Fruit fly (Drosophila melanogaster) whole organism, prepupa: ENCODE measurements around the gene NitFhit.

Experiments used
- Blimp-1 ChIP-seq: fragments of 200-800 bp; sonication (Bioruptor generic); optimal IDR thresholded peaks from 3 replicates; lab custom pipeline; 2017; ENCODE audit warnings: missing biosample characterization, missing genetic modification characterization, mild to moderate bottlenecking, moderate library complexity, missing genetic modification reagents
- CG10631 ChIP-seq: fragments of 200-800 bp; sonication (Bioruptor generic); optimal IDR thresholded peaks from 2 replicates; lab custom pipeline; 2016; ENCODE audit warnings: missing biosample characterization, missing genetic modification characterization
- CG10669 ChIP-seq: fragments of 200-800 bp; sonication (Bioruptor generic); optimal IDR thresholded peaks from 3 replicates; lab custom pipeline; 2018; ENCODE audit warnings: missing biosample characterization, mild to moderate bottlenecking, missing genetic modification characterization, moderate library complexity
- CG11762 ChIP-seq: fragments of 200-800 bp; sonication (Bioruptor generic); optimal IDR thresholded peaks from 3 replicates; lab custom pipeline; 2016; ENCODE audit warnings: missing biosample characterization, missing genetic modification characterization; ENCODE audit not compliant: insufficient read depth
- CG11902 ChIP-seq: fragments of 200-800 bp; sonication (Bioruptor generic); optimal IDR thresholded peaks from 3 replicates; lab custom pipeline; 2016; ENCODE audit warnings: missing biosample characterization, missing genetic modification characterization
- CG15336 ChIP-seq: fragments of 200-800 bp; sonication (Bioruptor generic); IDR thresholded peaks from 2 replicates; pipeline ENCODE4 v1.3.6; 2022; ENCODE audit warnings: missing biosample characterization, missing genetic modification characterization
- CG1621 ChIP-seq: fragments of 200-800 bp; sonication (Bioruptor generic); optimal IDR thresholded peaks from 3 replicates; lab custom pipeline; 2018; ENCODE audit warnings: missing biosample characterization, mild to moderate bottlenecking, missing genetic modification characterization
- CG16779 ChIP-seq: fragments of 200-800 bp; sonication (Bioruptor generic); optimal IDR thresholded peaks from 3 replicates; lab custom pipeline; 2017; ENCODE audit warnings: missing biosample characterization, mild to moderate bottlenecking, missing genetic modification characterization
- CG3032 ChIP-seq: fragments of 200-800 bp; optimal IDR thresholded peaks from 2 replicates; lab custom pipeline; 2019; ENCODE audit warnings: missing biosample characterization, mild to moderate bottlenecking, missing genetic modification characterization, moderate library complexity
- CG32006 ChIP-seq: fragments of 200-800 bp; sonication (Bioruptor generic); optimal IDR thresholded peaks from 3 replicates; lab custom pipeline; 2017; ENCODE audit warnings: missing biosample characterization, mild to moderate bottlenecking, missing genetic modification characterization
- CG34406 ChIP-seq: fragments of 200-800 bp; sonication (Bioruptor generic); optimal IDR thresholded peaks from 3 replicates; lab custom pipeline; 2016; ENCODE audit warnings: missing biosample characterization, missing genetic modification characterization
- CG6163 ChIP-seq: fragments of 200-800 bp; sonication (Bioruptor generic); IDR thresholded peaks from 3 replicates; pipeline ENCODE4 v1.3.6; 2022; ENCODE audit warnings: missing biosample characterization, missing genetic modification characterization
- CG6276 ChIP-seq: fragments of 200-800 bp; sonication (Bioruptor generic); optimal IDR thresholded peaks from 2 replicates; lab custom pipeline; 2017; ENCODE audit warnings: missing biosample characterization, mild to moderate bottlenecking, missing genetic modification characterization
- CG6792 ChIP-seq: fragments of 200-800 bp; sonication (Bioruptor generic); optimal IDR thresholded peaks from 3 replicates; lab custom pipeline; 2016; ENCODE audit warnings: missing biosample characterization, missing genetic modification characterization
- CG6808 ChIP-seq: fragments of 200-800 bp; sonication (Bioruptor generic); optimal IDR thresholded peaks from 3 replicates; lab custom pipeline; 2017; ENCODE audit warnings: missing biosample characterization, missing genetic modification characterization, mild to moderate bottlenecking, moderate library complexity, missing genetic modification reagents
- CG6854 ChIP-seq: fragments of 200-800 bp; sonication (Bioruptor generic); optimal IDR thresholded peaks from 2 replicates; lab custom pipeline; 2017; ENCODE audit warnings: missing biosample characterization, mild to moderate bottlenecking, missing genetic modification characterization
- CG7368 ChIP-seq: fragments of 200-800 bp; sonication (Bioruptor generic); optimal IDR thresholded peaks from 3 replicates; lab custom pipeline; 2016; ENCODE audit warnings: missing biosample characterization, missing genetic modification characterization
- CG9139 ChIP-seq: fragments of 200-800 bp; sonication (Bioruptor generic); optimal IDR thresholded peaks from 3 replicates; lab custom pipeline; 2017; ENCODE audit warnings: missing biosample characterization, mild to moderate bottlenecking, missing genetic modification characterization
- Eip75B ChIP-seq: fragments of 200-800 bp; sonication (Bioruptor generic); optimal IDR thresholded peaks from 3 replicates; lab custom pipeline; 2016; ENCODE audit warnings: missing biosample characterization, missing genetic modification characterization
- Eip78C ChIP-seq: fragments of 200-800 bp; sonication (Bioruptor generic); peaks from one replicate; lab custom pipeline; 2016; ENCODE audit warnings: missing biosample characterization, missing genetic modification characterization
- Eip93F ChIP-seq: fragments of 200-800 bp; sonication (Bioruptor generic); optimal IDR thresholded peaks from 2 replicates; lab custom pipeline; 2016; ENCODE audit warnings: missing biosample characterization, mild to moderate bottlenecking, missing genetic modification characterization
- Ets21C ChIP-seq: fragments of 200-800 bp; sonication (Bioruptor generic); optimal IDR thresholded peaks from 3 replicates; lab custom pipeline; 2016; ENCODE audit warnings: missing biosample characterization, missing genetic modification characterization
- Ets96B ChIP-seq: fragments of 200-800 bp; optimal IDR thresholded peaks from 2 replicates; lab custom pipeline; 2019; ENCODE audit warnings: missing biosample characterization, mild to moderate bottlenecking, missing genetic modification characterization, moderate library complexity
- Hr4 ChIP-seq: fragments of 200-800 bp; sonication (Bioruptor generic); optimal IDR thresholded peaks from 3 replicates; lab custom pipeline; 2016; ENCODE audit warnings: missing biosample characterization, missing genetic modification characterization
- Lpt ChIP-seq: fragments of 200-800 bp; sonication (Bioruptor generic); optimal IDR thresholded peaks from 3 replicates; lab custom pipeline; 2016; ENCODE audit warnings: missing biosample characterization, missing genetic modification characterization
- Met ChIP-seq: fragments of 200-800 bp; sonication (Bioruptor generic); optimal IDR thresholded peaks from 3 replicates; lab custom pipeline; 2016; ENCODE audit warnings: missing biosample characterization, missing genetic modification characterization
- OdsH ChIP-seq: fragments of 200-800 bp; sonication (Bioruptor generic); optimal IDR thresholded peaks from 3 replicates; lab custom pipeline; 2016; ENCODE audit warnings: missing biosample characterization, missing genetic modification characterization
- Smox ChIP-seq: fragments of 200-800 bp; sonication (Bioruptor generic); optimal IDR thresholded peaks from 3 replicates; lab custom pipeline; 2016; ENCODE audit warnings: missing biosample characterization, missing genetic modification characterization
- Sox102F ChIP-seq: fragments of 200-800 bp; sonication (Bioruptor generic); optimal IDR thresholded peaks from 2 replicates; lab custom pipeline; 2016; ENCODE audit warnings: missing biosample characterization, mild to moderate bottlenecking, missing genetic modification characterization
- Sox15 ChIP-seq: fragments of 200-800 bp; sonication (Bioruptor generic); optimal IDR thresholded peaks from 3 replicates; lab custom pipeline; 2016; ENCODE audit warnings: missing biosample characterization, missing genetic modification characterization
- cyc ChIP-seq: fragments of 200-800 bp; sonication (Bioruptor generic); optimal IDR thresholded peaks from 3 replicates; lab custom pipeline; 2016; ENCODE audit warnings: missing biosample characterization, missing genetic modification characterization
- dsx ChIP-seq: fragments of 200-800 bp; optimal IDR thresholded peaks from 3 replicates; lab custom pipeline; 2019; ENCODE audit warnings: missing biosample characterization, mild to moderate bottlenecking, missing genetic modification characterization, moderate library complexity; ENCODE audit not compliant: poor library complexity, severe bottlenecking
- eg ChIP-seq: fragments of 200-800 bp; sonication (Bioruptor generic); IDR thresholded peaks from 3 replicates; pipeline ENCODE4 v1.3.6; 2022; ENCODE audit warnings: missing biosample characterization, missing genetic modification characterization
- esn ChIP-seq: fragments of 200-800 bp; sonication (Bioruptor generic); optimal IDR thresholded peaks from 2 replicates; lab custom pipeline; 2016; ENCODE audit warnings: missing biosample characterization, mild to moderate bottlenecking, missing genetic modification characterization, moderate library complexity
- fd85E ChIP-seq: fragments of 200-800 bp; sonication (Bioruptor generic); optimal IDR thresholded peaks from 3 replicates; lab custom pipeline; 2016; ENCODE audit warnings: missing biosample characterization, missing genetic modification characterization
- fkh ChIP-seq: fragments of 200-800 bp; sonication (Bioruptor generic); optimal IDR thresholded peaks from 3 replicates; lab custom pipeline; 2017; ENCODE audit warnings: missing biosample characterization, mild to moderate bottlenecking, missing genetic modification characterization, moderate library complexity
- lz ChIP-seq: fragments of 200-800 bp; sonication (Bioruptor generic); optimal IDR thresholded peaks from 3 replicates; lab custom pipeline; 2016; ENCODE audit warnings: missing biosample characterization, missing genetic modification characterization
- pdm3 ChIP-seq: fragments of 200-800 bp; sonication (Bioruptor generic); optimal IDR thresholded peaks from 3 replicates; lab custom pipeline; 2016; ENCODE audit warnings: missing biosample characterization, missing genetic modification characterization
- spab ChIP-seq: fragments of 200-800 bp; sonication (Bioruptor generic); optimal IDR thresholded peaks from 2 replicates; lab custom pipeline; 2017; ENCODE audit warnings: missing biosample characterization, mild to moderate bottlenecking, missing genetic modification characterization, missing genetic modification reagents
- ss ChIP-seq, 2 experiments: fragments of 200-800 bp; sonication (Bioruptor generic); optimal IDR thresholded peaks; 2 replicates in 1 of 2; 3 replicates in 1 of 2; lab custom pipeline; 2017 to 2018; ENCODE audit warnings: mild to moderate bottlenecking in 2 of 2, missing biosample characterization in 2 of 2, missing genetic modification characterization in 2 of 2, moderate library complexity in 1 of 2
- svp ChIP-seq: fragments of 200-800 bp; sonication (Bioruptor generic); peaks from one replicate; lab custom pipeline; 2016; ENCODE audit warnings: missing biosample characterization, missing genetic modification characterization

Gene NitFhit

DNA sequence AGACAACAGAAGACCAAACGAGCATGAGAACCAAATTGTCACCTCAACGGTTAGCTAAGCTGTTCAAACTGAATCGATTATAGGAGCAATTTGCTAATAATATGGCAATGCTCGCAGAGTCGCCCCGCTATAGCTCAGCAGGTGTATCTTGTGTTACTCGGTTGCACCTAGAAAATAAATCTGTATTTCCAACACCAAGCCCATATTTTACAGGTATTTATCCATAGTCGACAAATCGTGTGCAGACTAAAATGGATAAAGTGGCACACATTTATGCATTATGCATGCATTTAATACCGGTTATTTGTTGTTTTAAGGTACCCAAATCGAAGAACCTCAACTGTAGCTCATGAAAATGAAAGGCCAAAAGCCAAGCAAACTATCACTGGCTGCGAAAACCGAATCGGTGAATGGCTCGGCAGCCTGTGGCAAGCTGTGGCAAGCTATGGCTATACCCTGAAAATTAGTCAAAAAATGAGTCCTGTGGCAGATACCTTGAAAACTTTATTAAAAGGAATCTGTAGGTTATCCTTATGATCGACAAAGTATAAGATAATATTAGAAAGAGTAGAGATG is 24.5 kb upstream of the NitFhit start, which contains the start of gene Vdup1:
TSS of gene Vdup1 (minus strand) at position 51 of the 576 bp plus-strand sequence.
- TF ChIP-seq eg (GFP tag; lab: Robert Waterston, UW) (peak; percentile 12; the same call in 1 of the 3 replicates), Hr4 (GFP tag; lab: Kevin White, UChicago) (peak; percentile 5), Eip78C (peak; percentile 62), CG6854 (GFP tag; lab: Kevin White, UChicago) (no peak)

DNA sequence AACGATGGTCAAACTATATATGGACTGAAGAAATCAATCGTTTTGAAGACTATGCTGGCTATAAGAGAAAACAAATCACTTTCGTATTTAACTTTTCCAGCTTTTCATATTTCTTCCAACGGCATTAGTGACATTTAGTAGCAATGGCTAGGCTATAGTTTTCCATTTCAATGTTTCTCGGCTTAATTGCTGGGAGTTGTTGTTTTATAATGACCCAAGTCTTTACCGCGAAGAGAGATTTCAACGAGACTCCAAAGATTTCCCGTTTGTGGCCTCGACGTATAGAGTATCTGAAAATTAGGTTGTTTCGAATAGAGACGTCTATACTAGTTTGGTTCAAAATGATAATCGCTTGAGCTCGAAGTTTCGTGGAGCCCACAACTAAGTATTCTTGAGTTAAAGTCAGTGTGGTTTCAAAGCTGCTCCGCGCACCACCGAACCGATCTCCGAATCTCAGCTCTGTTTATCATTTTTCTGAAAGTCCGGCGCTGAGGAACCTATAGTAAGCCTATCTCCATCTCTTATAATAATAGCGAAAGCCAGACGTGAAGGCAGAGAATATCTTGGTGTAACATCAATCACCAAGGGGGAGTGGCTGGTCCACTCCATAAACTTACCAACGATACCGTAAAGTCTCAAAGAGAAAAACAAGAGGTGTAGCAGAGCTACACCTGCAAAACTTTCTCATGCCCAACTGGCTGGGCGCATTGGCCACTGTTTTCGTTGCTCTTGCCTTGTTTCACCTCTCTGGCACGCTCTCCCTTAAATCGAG is 23.9 kb upstream of the NitFhit start, which contains the start of gene CG13875:
TSS of gene CG13875 (plus strand) at position 434 of the 772 bp plus-strand sequence.
- peak; percentile 26; the same call in 1 of the 2 replicates for TF ChIP-seq CG15336 (GFP tag; lab: Robert Waterston, UW)
- peak; percentile 21 for TF ChIP-seq CG1621 (tag; lab: Kevin White, UChicago)
- 0 out of 3 replicates have a peak, but pooled peaks have one; percentile 32 for TF ChIP-seq CG6163
- peak; percentile 10 for TF ChIP-seq CG6276 (GFP tag; lab: Kevin White, UChicago)
- TF ChIP-seq CG32006 (GFP tag; lab: Kevin White, UChicago) = peak; percentile 51
- peak in 1 of 2 experiments; percentile 22 for TF ChIP-seq ss (GFP tag; optimal IDR thresholded peaks at IDR 0.05; lab: Kevin White, UChicago)
- TF ChIP-seq dsx (GFP tag; lab: Kevin White, UChicago) = peak; percentile 47
- TF ChIP-seq CG6854 (GFP tag; lab: Kevin White, UChicago) = peak; percentile 20
- TF ChIP-seq CG34406 (GFP tag; lab: Kevin White, UChicago) = no peak
- no peak for TF ChIP-seq fkh (GFP tag; lab: Kevin White, UChicago)

DNA sequence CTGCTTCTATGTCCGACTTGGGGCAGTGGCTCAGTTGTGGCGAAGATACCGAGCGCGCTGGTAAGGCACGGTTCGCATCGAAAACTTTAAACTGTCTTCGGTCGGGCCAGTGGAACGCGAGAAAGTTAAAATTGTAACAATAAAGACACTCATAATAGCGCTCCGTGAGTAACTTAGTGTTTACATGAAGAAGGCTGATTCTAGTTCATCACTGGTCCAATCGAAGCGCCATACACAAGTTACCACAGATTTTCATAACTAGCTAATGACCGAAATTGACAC is 23.3 kb upstream of the NitFhit start:
- TF ChIP-seq CG10669 (no peak), CG6163 (0 out of 3 replicates have a peak, but pooled peaks have one; percentile 3)

DNA sequence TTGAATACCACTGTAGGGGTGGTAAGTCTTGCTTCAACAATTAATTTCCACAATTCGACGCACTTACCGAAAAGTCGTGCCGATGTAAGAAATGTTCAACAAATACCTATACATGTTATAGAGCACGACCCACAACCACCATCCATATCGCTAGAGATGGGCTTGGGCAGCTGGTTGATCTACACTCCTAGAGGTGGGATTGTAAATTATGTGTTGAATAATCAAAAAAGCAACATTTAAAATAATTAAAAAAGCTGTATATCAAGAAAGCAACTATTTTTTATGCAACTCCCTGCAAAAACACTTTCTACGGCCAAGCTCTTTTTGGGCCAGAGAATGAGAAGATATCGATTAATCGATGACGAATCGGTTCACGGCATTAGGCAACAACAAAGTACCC is 19.3 kb upstream of the NitFhit start, which contains the start of the genes CG34140, Mkp and Mtch:
TSS of gene CG34140 (minus strand) at position 174 of the 400 bp plus-strand sequence.
TSS of gene Mkp (minus strand) at position 290 of the 400 bp plus-strand sequence.
TSS of gene Mtch (plus strand) at position 376 of the 400 bp plus-strand sequence.
- TF ChIP-seq Hr4 (GFP tag; lab: Kevin White, UChicago) (no peak), CG6276 (GFP tag; lab: Kevin White, UChicago) (no peak), dsx (GFP tag; lab: Kevin White, UChicago) (peak; percentile 88), Blimp-1 (GFP tag; lab: Kevin White, UChicago) (peak; percentile 36), CG15336 (GFP tag; lab: Robert Waterston, UW) (no peak), CG11762 (GFP tag; lab: Kevin White, UChicago) (peak; percentile 4), CG34406 (GFP tag; lab: Kevin White, UChicago) (peak; percentile 73), Ets21C (peak; percentile 81), Lpt (GFP tag; lab: Kevin White, UChicago) (peak; percentile 50), CG6792 (peak; percentile 84), Sox15 (GFP tag; lab: Kevin White, UChicago) (peak; percentile 65), Eip75B (GFP tag; lab: Kevin White, UChicago) (no peak), Met (GFP tag; lab: Kevin White, UChicago) (no peak), cyc (GFP tag; lab: Kevin White, UChicago) (peak; percentile 85), CG6808 (GFP tag; lab: Kevin White, UChicago) (no peak), spab (GFP tag; lab: Kevin White, UChicago) (no peak), Sox102F (GFP tag; lab: Kevin White, UChicago) (no peak), eg (GFP tag; lab: Robert Waterston, UW) (peak; percentile 78), OdsH (no peak), lz (peak; percentile 91), fd85E (GFP tag; lab: Kevin White, UChicago) (peak; percentile 53), esn (peak; percentile 90), CG16779 (no peak), Eip93F (no peak), fkh (GFP tag; lab: Kevin White, UChicago) (no peak), CG10631 (GFP tag; lab: Kevin White, UChicago) (peak; percentile 85), CG3032 (tag; lab: Kevin White, UChicago) (peak; percentile 78), svp (peak; percentile 98), pdm3 (no peak), CG11902 (GFP tag; lab: Kevin White, UChicago) (peak; percentile 70), CG1621 (tag; lab: Kevin White, UChicago) (no peak), Smox (peak; percentile 87), Ets96B (tag; lab: Kevin White, UChicago) (no peak), CG9139 (GFP tag; lab: Kevin White, UChicago) (no peak), CG7368 (GFP tag; lab: Kevin White, UChicago) (no peak), CG32006 (GFP tag; lab: Kevin White, UChicago) (no peak), CG6854 (GFP tag; lab: Kevin White, UChicago) (no peak)
